Worm (Caenorhabditis elegans) whole organism, L1 larva: ENCODE data around the gene nhr-172.

Experiments
- nhr-237 ChIP-seq: fragments of 150-350 bp; optimal IDR thresholded peaks from 2 replicates; lab custom pipeline; 2014; ENCODE audit warnings: missing biosample characterization, missing genetic modification characterization
- tbx-2 ChIP-seq: sonication (generic microtip); optimal IDR thresholded peaks from 2 replicates; lab custom pipeline; 2016; ENCODE audit warnings: missing genetic modification characterization, missing compliant biosample characterization

- no peak for TF ChIP-seq tbx-2
- TF ChIP-seq nhr-237 (tag; lab: Kevin White, UChicago), result no peak
Measured at ce11 chrV:7524447-7524846, 15.7 kb downstream of the nhr-172 start, which contains the start of gene C54F6.20.
